Worm (Caenorhabditis elegans) whole organism, late embryonic: ENCODE results near the gene sri-57.

ENCODE experiments used
- F13H6.1 ChIP-seq: sonication (generic microtip); optimal IDR thresholded peaks from 2 replicates; lab custom pipeline; 2016; ENCODE audit warnings: missing genetic modification characterization, missing compliant biosample characterization
- Y22D7AL.16 ChIP-seq: sonication (generic microtip); optimal IDR thresholded peaks from 2 replicates; lab custom pipeline; 2016; ENCODE audit warnings: missing genetic modification characterization, missing compliant biosample characterization
- elt-2 ChIP-seq: sonication (generic microtip); optimal IDR thresholded peaks from 2 replicates; lab custom pipeline; 2016; ENCODE audit warnings: missing genetic modification reagents, missing genetic modification characterization, missing compliant biosample characterization
- ets-4 ChIP-seq: sonication (generic microtip); optimal IDR thresholded peaks from 2 replicates; lab custom pipeline; 2016; ENCODE audit warnings: missing genetic modification characterization, missing compliant biosample characterization
- fax-1 ChIP-seq: sonication (generic microtip); optimal IDR thresholded peaks from 2 replicates; lab custom pipeline; 2016; ENCODE audit warnings: missing genotype, missing genetic modification characterization, missing compliant biosample characterization
- fkh-10 ChIP-seq: fragments of 150-350 bp; optimal IDR thresholded peaks from 2 replicates; lab custom pipeline; 2014; ENCODE audit warnings: missing biosample characterization, missing genetic modification reagents, missing genetic modification characterization
- nhr-11 ChIP-seq: fragments of 150-350 bp; optimal IDR thresholded peaks from 2 replicates; lab custom pipeline; 2014; ENCODE audit warnings: missing biosample characterization, missing genetic modification characterization
- pha-2 ChIP-seq: sonication (generic microtip); optimal IDR thresholded peaks from 2 replicates; lab custom pipeline; 2017; ENCODE audit warnings: mild to moderate bottlenecking, missing genetic modification characterization, missing compliant biosample characterization
- rnt-1 ChIP-seq: sonication (generic microtip); optimal IDR thresholded peaks from 2 replicates; lab custom pipeline; 2016; ENCODE audit warnings: missing genetic modification characterization, missing compliant biosample characterization
- sox-2 ChIP-seq: fragments of 200-800 bp; sonication (Bioruptor generic); IDR thresholded peaks from 2 replicates; pipeline ENCODE4 v1.3.6; 2022; ENCODE audit warnings: missing genetic modification reagents, missing genetic modification characterization, missing compliant biosample characterization
- tbx-2 ChIP-seq: sonication (generic microtip); optimal IDR thresholded peaks from 2 replicates; lab custom pipeline; 2016; ENCODE audit warnings: missing genetic modification characterization, missing compliant biosample characterization
- unc-55 ChIP-seq: sonication (generic microtip); optimal IDR thresholded peaks from 2 replicates; lab custom pipeline; 2017; ENCODE audit warnings: missing biosample characterization, missing genetic modification reagents, missing genetic modification characterization

- TF ChIP-seq fkh-10 (GFP tag; lab: Kevin White, UChicago), result no peak
- TF ChIP-seq unc-55 (GFP tag; lab: Kevin White, UChicago), result no peak
- TF ChIP-seq ets-4 (tag; lab: Kevin White, UChicago), result no peak
- no peak for TF ChIP-seq fax-1 (tag; lab: Kevin White, UChicago)
- TF ChIP-seq nhr-11, result no peak
- TF ChIP-seq elt-2 (tag; lab: Kevin White, UChicago), result no peak
- TF ChIP-seq tbx-2 (tag; lab: Kevin White, UChicago), result no peak
- no peak for TF ChIP-seq Y22D7AL.16 (tag; lab: Kevin White, UChicago)
- TF ChIP-seq pha-2, result no peak
- no peak for TF ChIP-seq rnt-1 (tag; lab: Kevin White, UChicago)
- no peak for TF ChIP-seq sox-2 (GFP tag; lab: Robert Waterston, UW)
- TF ChIP-seq F13H6.1, result no peak
Observed at ce11 chrII:2681118-2681517, 8.9 kb upstream of the sri-57 start, which contains the start of gene F34D6.1.
